Worm (Caenorhabditis elegans): Measurements from ENCODE around the gene C16D9.3.

ce11 chrV:8223417-8223816, 16.4 kb downstream of the C16D9.3 start:
- TF ChIP-seq dmd-8 (GFP tag; IDR thresholded peaks at IDR 0.05) (no peak), lin-13 (GFP tag; optimal IDR thresholded peaks at IDR 0.05) (no peak), mdl-1 (tag; optimal IDR thresholded peaks at IDR 0.05) (no peak), lin-15B (tag; optimal IDR thresholded peaks at IDR 0.05) (no peak), pqm-1 (tag; optimal IDR thresholded peaks at IDR 0.05) (no peak), ZK546.5 (tag; optimal IDR thresholded peaks at IDR 0.05) (no peak), lin-39 (tag; optimal IDR thresholded peaks at IDR 0.05) (no peak), ama-1 (optimal IDR thresholded peaks at IDR 0.05) (no peak), hlh-11 (tag; optimal IDR thresholded peaks at IDR 0.05) (no peak), zag-1 (tag; optimal IDR thresholded peaks at IDR 0.05) (no peak)

All from whole organism, L4 larva.